Fruit fly (Drosophila melanogaster) whole organism, wandering third instar larva: ENCODE measurements around the gene CG43796.

Experiments
- CG9705 ChIP-seq: fragments of 200-800 bp; sonication (Bioruptor generic); optimal IDR thresholded peaks from 2 replicates; lab custom pipeline; 2018; ENCODE audit warnings: missing biosample characterization, mild to moderate bottlenecking, missing genetic modification characterization
- Dfd ChIP-seq: fragments of >200 bp; optimal IDR thresholded peaks from 2 replicates; lab custom pipeline; 2017; ENCODE audit warnings: missing biosample characterization, missing genetic modification characterization
- Dif ChIP-seq: fragments of 200-275, 200-300 bp; sonication (Bioruptor generic); optimal IDR thresholded peaks from 2 replicates; lab custom pipeline; 2018; ENCODE audit warnings: missing biosample characterization, missing genetic modification characterization; ENCODE audit not compliant: partially characterized antibody
- Hr78 ChIP-seq: fragments of >200 bp; optimal IDR thresholded peaks from 2 replicates; lab custom pipeline; 2017; ENCODE audit warnings: missing biosample characterization, missing genetic modification characterization
- br ChIP-seq: fragments of 200-800 bp; sonication (Bioruptor generic); optimal IDR thresholded peaks from 2 replicates; lab custom pipeline; 2016; ENCODE audit warnings: missing biosample characterization, missing genetic modification characterization
- dmrt93B ChIP-seq: fragments of 200-800 bp; sonication (Bioruptor generic); optimal IDR thresholded peaks from 2 replicates; lab custom pipeline; 2018; ENCODE audit warnings: missing biosample characterization, mild to moderate bottlenecking, missing genetic modification characterization
- dsf ChIP-seq: sonication (Bioruptor generic); optimal IDR thresholded peaks from 2 replicates; lab custom pipeline; 2016; ENCODE audit warnings: missing biosample characterization, missing genetic modification characterization, borderline replicate concordance
- foxo ChIP-seq, 2 experiments: fragments of 200-800 bp; sonication (Bioruptor generic); optimal IDR thresholded peaks; 2 replicates in 1 of 2; 3 replicates in 1 of 2; lab custom pipeline; 2016 to 2017; ENCODE audit warnings: missing biosample characterization in 2 of 2, missing genetic modification characterization in 2 of 2
- h ChIP-seq: fragments of 200-800 bp; sonication (Bioruptor generic); optimal IDR thresholded peaks from 3 replicates; lab custom pipeline; 2016; ENCODE audit warnings: missing biosample characterization, mild to moderate bottlenecking, missing genetic modification characterization
- rgr ChIP-seq: fragments of 200-800 bp; sonication (Bioruptor generic); optimal IDR thresholded peaks from 3 replicates; lab custom pipeline; 2016; ENCODE audit warnings: missing biosample characterization, mild to moderate bottlenecking, missing genetic modification characterization
- usp ChIP-seq: fragments of >200 bp; optimal IDR thresholded peaks from 2 replicates; lab custom pipeline; 2017; ENCODE audit warnings: missing biosample characterization, missing genetic modification characterization

DNA sequence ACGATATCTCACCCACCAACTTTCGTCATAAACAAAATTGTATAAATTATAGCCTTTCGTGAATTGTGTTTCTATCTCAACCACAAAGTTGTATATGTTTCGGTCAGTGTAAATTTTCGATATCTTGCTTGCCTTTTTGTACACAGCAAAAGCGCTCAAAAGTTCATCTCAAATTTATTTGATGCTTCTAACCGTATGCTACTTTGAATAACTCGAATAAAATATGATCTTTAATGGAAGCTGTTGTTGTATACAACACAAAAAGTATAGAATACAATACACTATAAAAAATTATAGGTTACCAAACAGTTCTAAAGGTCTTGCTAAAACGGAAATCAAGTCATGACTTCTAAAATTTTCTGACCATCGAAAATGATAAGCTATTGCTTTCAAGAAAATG, 42.8 kb downstream of the CG43796 start:
- TF ChIP-seq dmrt93B (GFP tag; lab: Kevin White, UChicago) (no peak), dsf (no peak), Dfd (GFP tag; lab: Kevin White, UChicago) (no peak), CG9705 (GFP tag; lab: Kevin White, UChicago) (no peak), Dif (GFP tag; lab: Kevin White, UChicago) (no peak), h (GFP tag; lab: Kevin White, UChicago) (no peak), foxo (GFP tag; optimal IDR thresholded peaks at IDR 0.05; lab: Kevin White, UChicago) (no peak), usp (no peak), br (no peak), Hr78 (GFP tag; lab: Kevin White, UChicago) (no peak), rgr (GFP tag; lab: Kevin White, UChicago) (no peak)
